Fruit fly (Drosophila melanogaster) whole organism, embryonic: ENCODE measurements around the gene alpha-Est9.

Experiments
- Abd-B ChIP-seq: fragments of 200-800 bp; sonication (Bioruptor generic); optimal IDR thresholded peaks from 2 replicates; lab custom pipeline; 2018; ENCODE audit warnings: missing biosample characterization, mild to moderate bottlenecking, missing genetic modification characterization, moderate library complexity
- Awh ChIP-seq: fragments of 200-800 bp; sonication (Bioruptor generic); IDR thresholded peaks from 2 replicates; pipeline ENCODE4, ENCODE4 v1.3.6; 2022; ENCODE audit warnings: missing biosample characterization, missing genetic modification characterization
- Bteb2 ChIP-seq: fragments of 200-800 bp; sonication (Bioruptor generic); optimal IDR thresholded peaks from 2 replicates; lab custom pipeline; 2016; ENCODE audit warnings: missing biosample characterization, missing genetic modification characterization
- CG10462 ChIP-seq: fragments of 200-800 bp; sonication (Bioruptor generic); optimal IDR thresholded peaks from 2 replicates; lab custom pipeline; 2016; ENCODE audit warnings: missing biosample characterization, missing genetic modification characterization
- CG11398 ChIP-seq: fragments of 200-800 bp; sonication (Bioruptor generic); optimal IDR thresholded peaks from 2 replicates; lab custom pipeline; 2016; ENCODE audit warnings: missing biosample characterization, missing genetic modification characterization
- CG13287 ChIP-seq: fragments of 200-800 bp; sonication (Bioruptor generic); IDR thresholded peaks from 2 replicates; pipeline ENCODE4 v1.3.6; 2022; ENCODE audit warnings: missing biosample characterization, missing genetic modification characterization; ENCODE audit not compliant: partially characterized antibody
- CG14965 ChIP-seq: fragments of 200-800 bp; sonication (Bioruptor generic); optimal IDR thresholded peaks from 2 replicates; lab custom pipeline; 2016; ENCODE audit warnings: missing biosample characterization, missing genetic modification characterization, borderline replicate concordance
- CG15073 ChIP-seq: fragments of 200-800 bp; sonication (Bioruptor generic); optimal IDR thresholded peaks from 2 replicates; lab custom pipeline; 2016; ENCODE audit warnings: missing biosample characterization, missing genetic modification characterization
- CG1603 ChIP-seq: fragments of 200-800 bp; sonication (Bioruptor generic); optimal IDR thresholded peaks from 2 replicates; lab custom pipeline; 2019; ENCODE audit warnings: missing biosample characterization, mild to moderate bottlenecking, missing genetic modification characterization, moderate library complexity
- CG17359 ChIP-seq: fragments of 200-800 bp; sonication (Bioruptor generic); optimal IDR thresholded peaks from 3 replicates; lab custom pipeline; 2018; ENCODE audit warnings: missing biosample characterization, mild to moderate bottlenecking, missing genetic modification characterization, moderate library complexity
- CG18599 ChIP-seq: fragments of 200-800 bp; sonication (Bioruptor generic); optimal IDR thresholded peaks from 3 replicates; lab custom pipeline; 2017; ENCODE audit warnings: missing biosample characterization, missing genetic modification characterization, mild to moderate bottlenecking, moderate library complexity, missing genetic modification reagents
- CG31441 ChIP-seq: fragments of 200-800 bp; sonication (Bioruptor generic); IDR thresholded peaks from 2 replicates; pipeline ENCODE4 v1.3.6; 2022; ENCODE audit warnings: missing biosample characterization, missing genetic modification characterization
- CG3726 ChIP-seq: fragments of 200-800 bp; sonication (Bioruptor generic); IDR thresholded peaks from 3 replicates; pipeline ENCODE4, ENCODE4 v1.3.6; 2022; ENCODE audit warnings: missing biosample characterization, missing genetic modification characterization
- CG7839 ChIP-seq: fragments of 200-800 bp; sonication (Bioruptor generic); optimal IDR thresholded peaks from 3 replicates; lab custom pipeline; 2018; ENCODE audit warnings: missing biosample characterization, mild to moderate bottlenecking, missing genetic modification characterization, moderate library complexity
- Doc2 ChIP-seq: fragments of 200-800 bp; sonication (Bioruptor generic); IDR thresholded peaks from 2 replicates; pipeline ENCODE4 v1.3.6; 2022; ENCODE audit warnings: missing biosample characterization, missing genetic modification characterization
- GATAe ChIP-seq: fragments of 200-800 bp; sonication (Bioruptor generic); conservative IDR thresholded peaks from 2 replicates; pipeline ENCODE4 v1.3.6; 2022; ENCODE audit warnings: missing biosample characterization, missing genetic modification characterization
- HLH4C ChIP-seq: fragments of 200-800 bp; sonication (Bioruptor generic); IDR thresholded peaks from 3 replicates; pipeline ENCODE4 v1.3.6; 2022; ENCODE audit warnings: missing biosample characterization, missing genetic modification characterization; ENCODE audit not compliant: partially characterized antibody
- HmgD ChIP-seq: fragments of 200-800 bp; sonication (Bioruptor generic); optimal IDR thresholded peaks from 3 replicates; lab custom pipeline; 2016; ENCODE audit warnings: missing biosample characterization, missing genetic modification characterization
- HmgZ ChIP-seq: fragments of 200-800 bp; sonication (Bioruptor generic); optimal IDR thresholded peaks from 2 replicates; lab custom pipeline; 2018; ENCODE audit warnings: missing biosample characterization, mild to moderate bottlenecking, missing genetic modification characterization
- Hmr ChIP-seq: fragments of 200-800 bp; sonication (Bioruptor generic); optimal IDR thresholded peaks from 3 replicates; lab custom pipeline; 2017; ENCODE audit warnings: mild to moderate bottlenecking, missing biosample characterization, missing genetic modification reagents, missing genetic modification characterization
- Med ChIP-seq: fragments of 200-800 bp; sonication (Bioruptor generic); peaks from one replicate; lab custom pipeline; 2016; ENCODE audit warnings: missing biosample characterization, missing genetic modification characterization, mild to moderate bottlenecking, inconsistent platforms, moderate library complexity
- NC2β ChIP-seq: fragments of 200-800 bp; sonication (Bioruptor generic); optimal IDR thresholded peaks from 2 replicates; lab custom pipeline; 2016; ENCODE audit warnings: missing biosample characterization, missing genetic modification characterization
- Nf-YC ChIP-seq: fragments of 200-800 bp; optimal IDR thresholded peaks from 3 replicates; lab custom pipeline; 2019; ENCODE audit warnings: missing biosample characterization, mild to moderate bottlenecking, missing genetic modification characterization, moderate library complexity
- Opbp ChIP-seq: fragments of 200-800 bp; sonication (Bioruptor generic); IDR thresholded peaks from 3 replicates; pipeline ENCODE4 v1.3.6; 2022; ENCODE audit warnings: missing biosample characterization, missing genetic modification characterization; ENCODE audit not compliant: partially characterized antibody
- Sox102F ChIP-seq: fragments of 200-800 bp; sonication (Bioruptor generic); optimal IDR thresholded peaks from 2 replicates; lab custom pipeline; 2018; ENCODE audit warnings: missing biosample characterization, mild to moderate bottlenecking, missing genetic modification characterization, moderate library complexity
- Sry-β ChIP-seq: fragments of 200-800 bp; sonication (Bioruptor generic); optimal IDR thresholded peaks from 2 replicates; lab custom pipeline; 2018; ENCODE audit warnings: missing biosample characterization, mild to moderate bottlenecking, missing genetic modification characterization, moderate library complexity
- Trl ChIP-seq, 3 experiments: fragments of >200 bp in 2 of 3; fragments of 200-800 bp in 1 of 3; sonication (Bioruptor generic) in 1 of 3; optimal IDR thresholded peaks; 2 replicates in 1 of 3; 3 replicates in 2 of 3; lab custom pipeline; 2016 to 2017; ENCODE audit warnings: missing biosample characterization in 1 of 3, missing genetic modification characterization in 1 of 3
- Vsx1 ChIP-seq: fragments of 200-800 bp; sonication (Bioruptor generic); optimal IDR thresholded peaks from 2 replicates; lab custom pipeline; 2017; ENCODE audit warnings: missing biosample characterization, mild to moderate bottlenecking, missing genetic modification characterization, missing genetic modification reagents
- az2 ChIP-seq: fragments of 200-800 bp; sonication (Bioruptor generic); optimal IDR thresholded peaks from 3 replicates; lab custom pipeline; 2016; ENCODE audit warnings: missing biosample characterization, missing genetic modification characterization
- chn ChIP-seq: fragments of 200-800 bp; sonication (Bioruptor generic); optimal IDR thresholded peaks from 2 replicates; lab custom pipeline; 2016; ENCODE audit warnings: missing biosample characterization, missing genetic modification characterization
- crp ChIP-seq, 2 experiments: fragments of 200-800 bp; sonication (Bioruptor generic); optimal IDR thresholded peaks; 2 replicates in 1 of 2; 3 replicates in 1 of 2; lab custom pipeline; 2017; ENCODE audit warnings: missing biosample characterization in 2 of 2, missing genetic modification characterization in 2 of 2, mild to moderate bottlenecking in 1 of 2, moderate library complexity in 1 of 2
- dimm ChIP-seq: fragments of 200-800 bp; sonication (Bioruptor generic); IDR thresholded peaks from 2 replicates; pipeline ENCODE4 v1.3.6; 2022; ENCODE audit warnings: missing biosample characterization, missing genetic modification characterization
- dmrt99B ChIP-seq: fragments of 200-800 bp; sonication (Bioruptor generic); optimal IDR thresholded peaks from 2 replicates; lab custom pipeline; 2018; ENCODE audit warnings: missing biosample characterization, mild to moderate bottlenecking, missing genetic modification characterization, moderate library complexity
- fd64A ChIP-seq: fragments of 200-800 bp; sonication (Bioruptor generic); optimal IDR thresholded peaks from 3 replicates; lab custom pipeline; 2018; ENCODE audit warnings: missing biosample characterization, mild to moderate bottlenecking, missing genetic modification characterization
- inv ChIP-seq: fragments of 200-800 bp; sonication (Bioruptor generic); IDR thresholded peaks from 2 replicates; pipeline ENCODE4 v1.3.6; 2022; ENCODE audit warnings: missing biosample characterization, missing genetic modification characterization; ENCODE audit not compliant: partially characterized antibody
- jing ChIP-seq: fragments of 200-800 bp; sonication (Bioruptor generic); optimal IDR thresholded peaks from 2 replicates; lab custom pipeline; 2018; ENCODE audit warnings: missing biosample characterization, mild to moderate bottlenecking, missing genetic modification characterization
- lmd ChIP-seq: fragments of 200-800 bp; sonication (Bioruptor generic); IDR thresholded peaks from 2 replicates; pipeline ENCODE4 v1.3.6; 2022; ENCODE audit warnings: missing biosample characterization, missing genetic modification characterization
- mam ChIP-seq: fragments of 200-800 bp; sonication (Bioruptor generic); optimal IDR thresholded peaks from 3 replicates; lab custom pipeline; 2016; ENCODE audit warnings: missing biosample characterization, missing genetic modification characterization
- org-1 ChIP-seq: fragments of 200-800 bp; sonication (Bioruptor generic); optimal IDR thresholded peaks from 2 replicates; lab custom pipeline; 2017; ENCODE audit warnings: missing biosample characterization, missing genetic modification characterization
- pan ChIP-seq, 4 experiments: fragments of >200 bp in 3 of 4; fragments of 200-800 bp in 1 of 4; sonication (Bioruptor generic) in 1 of 4; optimal IDR thresholded peaks in 3 of 4; IDR thresholded peaks in 1 of 4; 2 replicates each; pipeline versions ENCODE4 v1.3.6 to Lab custom; 2017 to 2022; ENCODE audit warnings: missing biosample characterization in 2 of 4, missing genetic modification characterization in 2 of 4, mixed read lengths in 1 of 4
- psq ChIP-seq: fragments of 200-800 bp; sonication (Bioruptor generic); optimal IDR thresholded peaks from 2 replicates; lab custom pipeline; 2017; ENCODE audit warnings: missing biosample characterization, missing genetic modification characterization
- ro ChIP-seq: fragments of 200-800 bp; sonication (Bioruptor generic); IDR thresholded peaks from 2 replicates; pipeline ENCODE4 v1.3.6; 2022; ENCODE audit warnings: missing biosample characterization, missing genetic modification characterization
- row ChIP-seq: fragments of 200-800 bp; sonication (Bioruptor generic); IDR thresholded peaks from 3 replicates; pipeline ENCODE4 v1.3.6; 2022; ENCODE audit warnings: missing biosample characterization, missing genetic modification characterization
- schlank ChIP-seq: fragments of 200-800 bp; sonication (Bioruptor generic); optimal IDR thresholded peaks from 2 replicates; lab custom pipeline; 2018; ENCODE audit warnings: missing biosample characterization, mild to moderate bottlenecking, missing genetic modification characterization
- sens-2 ChIP-seq: fragments of 200-800 bp; sonication (Bioruptor generic); IDR thresholded peaks from 2 replicates; pipeline ENCODE4 v1.3.6; 2022; ENCODE audit warnings: missing biosample characterization, missing genetic modification characterization
- sqz ChIP-seq: fragments of 200-800 bp; sonication (Bioruptor generic); optimal IDR thresholded peaks from 3 replicates; lab custom pipeline; 2018; ENCODE audit warnings: missing biosample characterization, mild to moderate bottlenecking, missing genetic modification characterization
- vnd ChIP-seq: fragments of 200-800 bp; sonication (Bioruptor generic); IDR thresholded peaks from 3 replicates; pipeline ENCODE4 v1.3.6; 2022; ENCODE audit warnings: missing biosample characterization, missing genetic modification characterization; ENCODE audit not compliant: partially characterized antibody
- zen ChIP-seq: fragments of 200-800 bp; sonication (Bioruptor generic); optimal IDR thresholded peaks from 3 replicates; lab custom pipeline; 2018; ENCODE audit warnings: missing biosample characterization, mild to moderate bottlenecking, missing genetic modification characterization, moderate library complexity

alpha-Est9 gene

DNA sequence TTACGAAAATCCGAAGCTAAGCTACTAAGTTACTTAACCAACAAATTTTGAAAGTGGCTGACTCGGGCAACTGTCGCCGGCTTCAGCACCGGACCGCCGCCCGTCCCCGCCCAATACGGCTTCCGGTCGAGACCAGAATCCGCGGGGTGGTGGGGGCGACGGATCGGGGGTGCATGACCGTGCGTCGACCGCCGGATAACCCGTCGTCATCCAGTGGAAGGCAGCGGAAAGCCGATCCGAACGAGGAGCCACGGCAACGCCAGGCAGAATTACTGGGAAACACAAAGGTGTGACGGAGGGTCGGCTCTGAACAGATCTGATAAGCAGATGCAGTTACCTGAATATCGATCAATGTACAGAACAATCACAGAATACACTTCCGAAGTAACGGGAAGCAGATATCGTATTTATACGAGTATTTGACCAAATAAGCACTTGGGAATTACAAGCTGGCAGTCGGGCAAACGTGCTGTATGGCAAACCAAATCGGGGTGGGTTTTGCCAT, 30.2 kb downstream of the alpha-Est9 start (continued):
- TF ChIP-seq HmgD (GFP tag; lab: Kevin White, UChicago) (peak; percentile 33), Opbp (peak; percentile 99), CG13287 (GFP tag; lab: Robert Waterston, UW) (peak; percentile 72), az2 (GFP tag; lab: Kevin White, UChicago) (no peak), Sry-β (GFP tag; lab: Kevin White, UChicago) (no peak), jing (no peak), sens-2 (peak; percentile 47; the same call in 1 of the 2 replicates), CG10462 (GFP tag; lab: Kevin White, UChicago) (no peak), CG1603 (tag; lab: Kevin White, UChicago) (peak; percentile 54), dimm (GFP tag; lab: Robert Waterston, UW) (0 out of 2 replicates have a peak, but pooled peaks have one; percentile 27), CG15073 (GFP tag; lab: Kevin White, UChicago) (no peak), sqz (GFP tag; lab: Kevin White, UChicago) (peak; percentile 40), chn (GFP tag; lab: Kevin White, UChicago) (peak; percentile 90), dmrt99B (tag; lab: Kevin White, UChicago) (peak; percentile 48), mam (GFP tag; lab: Kevin White, UChicago) (no peak), Hmr (peak; percentile 73), CG17359 (peak; percentile 42), Nf-YC (peak; percentile 65), schlank (tag; lab: Kevin White, UChicago) (peak; percentile 70), HLH4C (GFP tag; lab: Robert Waterston, UW) (peak; percentile 96), CG18599 (peak; percentile 70), org-1 (GFP tag; lab: Kevin White, UChicago) (peak; percentile 51), ro (GFP tag; lab: Robert Waterston, UW) (0 out of 2 replicates have a peak, but pooled peaks have one; percentile 42), zen (tag; lab: Kevin White, UChicago) (no peak), CG14965 (GFP tag; lab: Kevin White, UChicago) (no peak), CG31441 (peak; percentile 38; the same call in 1 of the 2 replicates), vnd (GFP tag; lab: Robert Waterston, UW) (peak; percentile 96), fd64A (GFP tag; lab: Kevin White, UChicago) (peak; percentile 87), CG11398 (GFP tag; lab: Kevin White, UChicago) (peak; percentile 67), crp (GFP tag; optimal IDR thresholded peaks at IDR 0.05; lab: Kevin White, UChicago) (no peak), Trl (optimal IDR thresholded peaks at IDR 0.05; lab: Kevin White, UChicago) (no peak), Trl (GFP tag; optimal IDR thresholded peaks at IDR 0.05; lab: Kevin White, UChicago) (peak; percentile 55), GATAe (GFP tag; lab: Robert Waterston, UW) (no peak), Abd-B (GFP tag; lab: Kevin White, UChicago) (no peak), psq (no peak), lmd (GFP tag; lab: Robert Waterston, UW) (no peak), Bteb2 (GFP tag; lab: Kevin White, UChicago) (no peak), inv (GFP tag; lab: Robert Waterston, UW) (peak; percentile 86), Awh (GFP tag; lab: Robert Waterston, UW) (peak; percentile 65), row (GFP tag; lab: Robert Waterston, UW) (peak; percentile 58; the same call in 1 of the 3 replicates), Vsx1 (GFP tag; lab: Kevin White, UChicago) (peak; percentile 6), CG7839 (peak; percentile 50), Doc2 (GFP tag; lab: Robert Waterston, UW) (no peak), NC2β (GFP tag; lab: Kevin White, UChicago) (peak; percentile 64), Med (peak; percentile 96), HmgZ (tag; lab: Kevin White, UChicago) (peak; percentile 91), CG3726 (GFP tag; lab: Robert Waterston, UW) (no peak), Sox102F (GFP tag; lab: Kevin White, UChicago) (no peak), pan (optimal IDR thresholded peaks at IDR 0.05; lab: Kevin White, UChicago) (no peak), pan (GFP tag; optimal IDR thresholded peaks at IDR 0.05 in 1 of 2, IDR thresholded peaks at IDR 0.05 in 1 of 2) (peak in 1 of 2 experiments; percentile 55)
